ENCODE assay signal across 6 fruit fly cellular contexts in genomic region chr3R:16251926-16252287, dm6.
TF ChIP-seq lines count a peak whose summit lies in the region.

No protein-coding gene starts in this region.

- no peak for TF ChIP-seq CTCF in whole organism, embryonic (GFP tag; optimal IDR thresholded peaks at IDR 0.05; lab: Kevin White, UChicago)

TF ChIP-seq in whole organism, 6 proteins besides CTCF, POLR2A, EP300 and RAD21:
- TF ChIP-seq CG8478 (optimal IDR thresholded peaks at IDR 0.05; lab: Kevin White, UChicago) (no peak), EcR (GFP tag; optimal IDR thresholded peaks at IDR 0.05; lab: Kevin White, UChicago) (no peak), pan (optimal IDR thresholded peaks at IDR 0.05; lab: Kevin White, UChicago) (no peak), usp (GFP tag; optimal IDR thresholded peaks at IDR 0.05; lab: Kevin White, UChicago) (no peak), psq (optimal IDR thresholded peaks at IDR 0.05; lab: Kevin White, UChicago) (no peak), Dll (optimal IDR thresholded peaks at IDR 0.05; lab: Kevin White, UChicago) (peak; percentile 25)

TF ChIP-seq in whole organism, adult, 20 proteins besides CTCF, POLR2A, EP300 and RAD21:
- TF ChIP-seq CG1620 (GFP tag; optimal IDR thresholded peaks at IDR 0.05; lab: Kevin White, UChicago), result no peak
- no peak for TF ChIP-seq pad (GFP tag; optimal IDR thresholded peaks at IDR 0.05; lab: Kevin White, UChicago)
- TF ChIP-seq tj (GFP tag; optimal IDR thresholded peaks at IDR 0.05; lab: Kevin White, UChicago), result peak; percentile 55

TF ChIP-seq in whole organism, embryonic, 481 proteins besides CTCF, POLR2A, EP300 and RAD21 (continues in another document):
- TF ChIP-seq CG4424 (GFP tag; optimal IDR thresholded peaks at IDR 0.05; lab: Kevin White, UChicago), result no peak
- TF ChIP-seq CG10565 (GFP tag; optimal IDR thresholded peaks at IDR 0.05; lab: Kevin White, UChicago), result no peak
- no peak for TF ChIP-seq CG6254 (GFP tag; optimal IDR thresholded peaks at IDR 0.05; lab: Kevin White, UChicago)
- TF ChIP-seq mam (GFP tag; optimal IDR thresholded peaks at IDR 0.05; lab: Kevin White, UChicago), result no peak
- no peak for TF ChIP-seq Dp (GFP tag; optimal IDR thresholded peaks at IDR 0.05; lab: Kevin White, UChicago)
- TF ChIP-seq Bgb (GFP tag; IDR thresholded peaks at IDR 0.05; lab: Robert Waterston, UW; ENCODE audit: partially characterized antibody), result no peak
- TF ChIP-seq abd-A (tag; optimal IDR thresholded peaks at IDR 0.05; lab: Kevin White, UChicago), result peak; percentile 28
- TF ChIP-seq twi (tag; optimal IDR thresholded peaks at IDR 0.05; lab: Kevin White, UChicago), result no peak
- TF ChIP-seq BtbVII (GFP tag; optimal IDR thresholded peaks at IDR 0.05; lab: Kevin White, UChicago), result no peak
- no peak for TF ChIP-seq CHES-1-like (GFP tag; optimal IDR thresholded peaks at IDR 0.05; lab: Kevin White, UChicago)
- TF ChIP-seq yki (optimal IDR thresholded peaks at IDR 0.05; lab: Kevin White, UChicago), result no peak
- TF ChIP-seq CG11398 (GFP tag; optimal IDR thresholded peaks at IDR 0.05; lab: Kevin White, UChicago), result no peak
- TF ChIP-seq Med (GFP tag; lab: Kevin White, UChicago), result peak; percentile 71
- no peak for TF ChIP-seq CG17361 (GFP tag; IDR thresholded peaks at IDR 0.05; lab: Robert Waterston, UW)
- no peak for TF ChIP-seq CG8290 (GFP tag; optimal IDR thresholded peaks at IDR 0.05; lab: Kevin White, UChicago)
- peak in 1 of 2 experiments; percentile 69 for TF ChIP-seq CG8290 (tag; optimal IDR thresholded peaks at IDR 0.05; lab: Kevin White, UChicago)
- no peak for TF ChIP-seq CG9437 (GFP tag; optimal IDR thresholded peaks at IDR 0.05; lab: Kevin White, UChicago)
- TF ChIP-seq sens-2 (GFP tag; IDR thresholded peaks at IDR 0.05; lab: Robert Waterston, UW), result no peak
- no peak for TF ChIP-seq CG10959 (GFP tag; IDR thresholded peaks at IDR 0.05; lab: Robert Waterston, UW)
- TF ChIP-seq CG13894 (tag; optimal IDR thresholded peaks at IDR 0.05; lab: Kevin White, UChicago), result peak; percentile 94
- TF ChIP-seq mirr (GFP tag; optimal IDR thresholded peaks at IDR 0.05; lab: Kevin White, UChicago), result peak; percentile 12
- peak; percentile 21 for TF ChIP-seq CG12769 (tag; optimal IDR thresholded peaks at IDR 0.05; lab: Kevin White, UChicago)

TF ChIP-seq in whole organism, prepupa, 60 proteins besides CTCF, POLR2A, EP300 and RAD21:
- TF ChIP-seq CG1621 (tag; optimal IDR thresholded peaks at IDR 0.05; lab: Kevin White, UChicago) (peak; percentile 23), net (GFP tag; optimal IDR thresholded peaks at IDR 0.05; lab: Kevin White, UChicago) (no peak), Eip75B (GFP tag; optimal IDR thresholded peaks at IDR 0.05; lab: Kevin White, UChicago) (no peak), CG6854 (GFP tag; optimal IDR thresholded peaks at IDR 0.05; lab: Kevin White, UChicago) (peak; percentile 76), CG4318 (GFP tag; optimal IDR thresholded peaks at IDR 0.05; lab: Kevin White, UChicago) (no peak), svp (GFP tag; lab: Kevin White, UChicago) (peak; percentile 51)
TF ChIP-seq in whole organism, prepupa: peak in this region for 3.

TF ChIP-seq in whole organism, pupa, 21 proteins besides CTCF, POLR2A, EP300 and RAD21:
- TF ChIP-seq CG8301 (tag; optimal IDR thresholded peaks at IDR 0.05; lab: Kevin White, UChicago) (no peak), CG9948 (tag; optimal IDR thresholded peaks at IDR 0.05; lab: Kevin White, UChicago) (no peak), CG13204 (GFP tag; optimal IDR thresholded peaks at IDR 0.05; lab: Kevin White, UChicago) (peak; percentile 78), CG10348 (GFP tag; IDR thresholded peaks at IDR 0.05; lab: Robert Waterston, UW) (no peak), Pif1B (GFP tag; optimal IDR thresholded peaks at IDR 0.05; lab: Kevin White, UChicago) (no peak), CG4496 (GFP tag; IDR thresholded peaks at IDR 0.05; lab: Robert Waterston, UW) (no peak), Ets98B (GFP tag; IDR thresholded peaks at IDR 0.05; lab: Robert Waterston, UW) (no peak)

TF ChIP-seq in whole organism, wandering third instar larva, 38 proteins besides CTCF, POLR2A, EP300 and RAD21:
- TF ChIP-seq jim (GFP tag; optimal IDR thresholded peaks at IDR 0.05; lab: Kevin White, UChicago) (no peak), Hr78 (GFP tag; optimal IDR thresholded peaks at IDR 0.05; lab: Kevin White, UChicago) (no peak), CG9705 (GFP tag; optimal IDR thresholded peaks at IDR 0.05; lab: Kevin White, UChicago) (no peak), Mio (GFP tag; optimal IDR thresholded peaks at IDR 0.05; lab: Kevin White, UChicago) (no peak), CG32264 (GFP tag; optimal IDR thresholded peaks at IDR 0.05; lab: Kevin White, UChicago) (no peak), Dif (GFP tag; optimal IDR thresholded peaks at IDR 0.05; lab: Kevin White, UChicago; ENCODE audit: partially characterized antibody) (peak; percentile 59), h (GFP tag; optimal IDR thresholded peaks at IDR 0.05; lab: Kevin White, UChicago) (peak; percentile 15), Myc (optimal IDR thresholded peaks at IDR 0.05; lab: Kevin White, UChicago) (no peak), CrebA (GFP tag; optimal IDR thresholded peaks at IDR 0.05; lab: Kevin White, UChicago; ENCODE audit: borderline replicate concordance) (no peak), brk (GFP tag; optimal IDR thresholded peaks at IDR 0.05; lab: Kevin White, UChicago) (no peak), dsf (GFP tag; optimal IDR thresholded peaks at IDR 0.05; lab: Kevin White, UChicago; ENCODE audit: borderline replicate concordance) (no peak), GATAd (GFP tag; optimal IDR thresholded peaks at IDR 0.05; lab: Kevin White, UChicago) (no peak), psq (GFP tag; optimal IDR thresholded peaks at IDR 0.05; lab: Kevin White, UChicago) (peak; percentile 8), Jra (GFP tag; optimal IDR thresholded peaks at IDR 0.05; lab: Kevin White, UChicago) (no peak), Hr83 (GFP tag; optimal IDR thresholded peaks at IDR 0.05; lab: Kevin White, UChicago; ENCODE audit: poor library complexity, severe bottlenecking) (peak; percentile 3), Vsx2 (GFP tag; optimal IDR thresholded peaks at IDR 0.05; lab: Kevin White, UChicago; ENCODE audit: partially characterized antibody) (no peak), rgr (GFP tag; optimal IDR thresholded peaks at IDR 0.05; lab: Kevin White, UChicago) (peak; percentile 11), sage (GFP tag; optimal IDR thresholded peaks at IDR 0.05; lab: Kevin White, UChicago) (no peak), usp (GFP tag; optimal IDR thresholded peaks at IDR 0.05; lab: Kevin White, UChicago) (no peak), OdsH (GFP tag; optimal IDR thresholded peaks at IDR 0.05; lab: Kevin White, UChicago) (no peak), dl (GFP tag; optimal IDR thresholded peaks at IDR 0.05; lab: Kevin White, UChicago; ENCODE audit: insufficient read depth in 1 of 2, partially characterized antibody in 2 of 2) (peak in 1 of 2 experiments; percentile 19), Dfd (GFP tag; optimal IDR thresholded peaks at IDR 0.05; lab: Kevin White, UChicago) (no peak), dmrt93B (GFP tag; optimal IDR thresholded peaks at IDR 0.05; lab: Kevin White, UChicago) (no peak), tai (GFP tag; optimal IDR thresholded peaks at IDR 0.05; lab: Kevin White, UChicago) (no peak), Hnf4 (GFP tag; optimal IDR thresholded peaks at IDR 0.05; lab: Kevin White, UChicago) (no peak), HLH106 (tag; optimal IDR thresholded peaks at IDR 0.05; lab: Kevin White, UChicago) (no peak), ey (GFP tag; optimal IDR thresholded peaks at IDR 0.05; lab: Kevin White, UChicago) (no peak), fru (GFP tag; optimal IDR thresholded peaks at IDR 0.05; lab: Kevin White, UChicago) (peak; percentile 18), lola (GFP tag; optimal IDR thresholded peaks at IDR 0.05; lab: Kevin White, UChicago) (no peak), foxo (GFP tag; optimal IDR thresholded peaks at IDR 0.05; lab: Kevin White, UChicago) (no peak), woc (GFP tag; optimal IDR thresholded peaks at IDR 0.05; lab: Kevin White, UChicago) (no peak), Rel (GFP tag; optimal IDR thresholded peaks at IDR 0.05; lab: Kevin White, UChicago) (no peak), Rel (tag; optimal IDR thresholded peaks at IDR 0.05; lab: Kevin White, UChicago) (peak; percentile 97), sv (GFP tag; optimal IDR thresholded peaks at IDR 0.05; lab: Kevin White, UChicago) (no peak), pan (optimal IDR thresholded peaks at IDR 0.05; lab: Kevin White, UChicago) (no peak), Sp1 (GFP tag; optimal IDR thresholded peaks at IDR 0.05; lab: Kevin White, UChicago) (no peak), Abd-B (GFP tag; optimal IDR thresholded peaks at IDR 0.05; lab: Kevin White, UChicago) (no peak), br (GFP tag; optimal IDR thresholded peaks at IDR 0.05; lab: Kevin White, UChicago) (no peak), N (GFP tag; optimal IDR thresholded peaks at IDR 0.05; lab: Kevin White, UChicago) (no peak)
